Fruit fly (Drosophila melanogaster) whole organism, prepupa: ENCODE data around the gene Tsp97E.

Source experiments
- CG6854 ChIP-seq: fragments of 200-800 bp; sonication (Bioruptor generic); optimal IDR thresholded peaks from 2 replicates; lab custom pipeline; 2017; ENCODE audit warnings: missing biosample characterization, mild to moderate bottlenecking, missing genetic modification characterization
- Gug ChIP-seq: fragments of 200-800 bp; sonication (Bioruptor generic); IDR thresholded peaks from 2 replicates; pipeline ENCODE4 v1.3.6; 2022; ENCODE audit warnings: missing biosample characterization, missing genetic modification characterization
- Hr39 ChIP-seq: fragments of 200-800 bp; sonication (Bioruptor generic); optimal IDR thresholded peaks from 2 replicates; lab custom pipeline; 2016; ENCODE audit warnings: missing biosample characterization, missing genetic modification characterization
- OdsH ChIP-seq: fragments of 200-800 bp; sonication (Bioruptor generic); optimal IDR thresholded peaks from 3 replicates; lab custom pipeline; 2016; ENCODE audit warnings: missing biosample characterization, missing genetic modification characterization
- Sox102F ChIP-seq: fragments of 200-800 bp; sonication (Bioruptor generic); optimal IDR thresholded peaks from 2 replicates; lab custom pipeline; 2016; ENCODE audit warnings: missing biosample characterization, mild to moderate bottlenecking, missing genetic modification characterization
- pdm3 ChIP-seq: fragments of 200-800 bp; sonication (Bioruptor generic); optimal IDR thresholded peaks from 3 replicates; lab custom pipeline; 2016; ENCODE audit warnings: missing biosample characterization, missing genetic modification characterization
- ss ChIP-seq, 2 experiments: fragments of 200-800 bp; sonication (Bioruptor generic); optimal IDR thresholded peaks; 2 replicates in 1 of 2; 3 replicates in 1 of 2; lab custom pipeline; 2017 to 2018; ENCODE audit warnings: mild to moderate bottlenecking in 2 of 2, missing biosample characterization in 2 of 2, missing genetic modification characterization in 2 of 2, moderate library complexity in 1 of 2

- TF ChIP-seq Gug (no peak), OdsH (GFP tag; lab: Kevin White, UChicago) (no peak), CG6854 (no peak), ss (GFP tag; optimal IDR thresholded peaks at IDR 0.05; lab: Kevin White, UChicago) (no peak), pdm3 (GFP tag; lab: Kevin White, UChicago) (no peak), Sox102F (GFP tag; lab: Kevin White, UChicago) (no peak), Hr39 (no peak)
Measured at dm6 chr3R:26918857-26919256, 45.8 kb downstream of the Tsp97E start.
